Worm (Caenorhabditis elegans) whole organism, young adult: ENCODE measurements around the gene tcer-1.
A peak's percentile ranks its signal among the peaks of the same experiment; 100 is the strongest.

Experiments
- F22D6.2 ChIP-seq: sonication (generic microtip); optimal IDR thresholded peaks from 2 replicates; lab custom pipeline; 2016; ENCODE audit warnings: mild to moderate bottlenecking, missing genetic modification characterization, missing compliant biosample characterization
- F23B12.7 ChIP-seq: sonication (generic microtip); optimal IDR thresholded peaks from 2 replicates; lab custom pipeline; 2017; ENCODE audit warnings: missing genetic modification characterization, mild to moderate bottlenecking, missing compliant biosample characterization, antibody characterized with exemption, moderate library complexity; ENCODE audit not compliant: insufficient read depth
- F33H1.4 ChIP-seq: fragments of 200-800 bp; sonication (Bioruptor generic); IDR thresholded peaks from 2 replicates; pipeline ENCODE4 v1.3.6; 2022; ENCODE audit warnings: missing genetic modification reagents, missing genetic modification characterization, missing compliant biosample characterization
- K12H6.12 ChIP-seq: fragments of 200-800 bp; sonication (Bioruptor generic); optimal IDR thresholded peaks from 2 replicates; lab custom pipeline; 2018; ENCODE audit warnings: mild to moderate bottlenecking, missing genetic modification characterization, missing compliant biosample characterization
- Y95B8A.8 ChIP-seq: fragments of 200-800 bp; sonication (Bioruptor generic); IDR thresholded peaks from 2 replicates; pipeline ENCODE4 v1.3.6; 2022; ENCODE audit warnings: missing genetic modification reagents, missing genetic modification characterization, missing compliant biosample characterization
- atf-7 ChIP-seq: sonication (generic microtip); optimal IDR thresholded peaks from 2 replicates; lab custom pipeline; 2017; ENCODE audit warnings: mild to moderate bottlenecking, missing genetic modification characterization, missing compliant biosample characterization
- athp-1 ChIP-seq: sonication (generic microtip); optimal IDR thresholded peaks from 2 replicates; lab custom pipeline; 2017; ENCODE audit warnings: mild to moderate bottlenecking, missing genetic modification characterization, missing compliant biosample characterization
- attf-3 ChIP-seq: fragments of 200-800 bp; sonication (Bioruptor generic); conservative IDR thresholded peaks from 2 replicates; pipeline ENCODE4 v1.3.6; 2022; ENCODE audit warnings: missing genetic modification reagents, missing genetic modification characterization, missing compliant biosample characterization
- attf-5 ChIP-seq: fragments of 200-800 bp; sonication (Bioruptor generic); optimal IDR thresholded peaks from 2 replicates; lab custom pipeline; 2018; ENCODE audit warnings: mild to moderate bottlenecking, missing genetic modification characterization, missing compliant biosample characterization
- cebp-1 ChIP-seq, 2 experiments: fragments of 200-800 bp in 1 of 2; sonication (Bioruptor generic) in 1 of 2; sonication (generic microtip) in 1 of 2; IDR thresholded peaks in 1 of 2; optimal IDR thresholded peaks in 1 of 2; 2 replicates each; pipeline versions ENCODE4 v1.3.6 to Lab custom; 2017 to 2022; ENCODE audit warnings: missing compliant biosample characterization in 2 of 2, missing genetic modification characterization in 2 of 2, mild to moderate bottlenecking in 1 of 2, missing genetic modification reagents in 1 of 2, moderate library complexity in 1 of 2
- ceh-91 ChIP-seq: fragments of 200-800 bp; sonication (Bioruptor generic); IDR thresholded peaks from 2 replicates; pipeline ENCODE4 v1.3.6; 2022; ENCODE audit warnings: missing genetic modification reagents, missing genetic modification characterization, missing compliant biosample characterization
- dox-1 ChIP-seq: fragments of 200-800 bp; sonication (Bioruptor generic); IDR thresholded peaks from 2 replicates; pipeline ENCODE4 v1.3.6; 2022; ENCODE audit warnings: missing genetic modification reagents, missing genetic modification characterization, missing compliant biosample characterization
- dpl-1 ChIP-seq: fragments of 150-350 bp; optimal IDR thresholded peaks from 2 replicates; lab custom pipeline; 2014; ENCODE audit warnings: missing biosample characterization, missing genetic modification reagents, missing genetic modification characterization
- ekl-4 ChIP-seq: fragments of 200-800 bp; sonication (Bioruptor generic); IDR thresholded peaks from 2 replicates; pipeline ENCODE4 v1.3.6; 2022; ENCODE audit warnings: missing genetic modification reagents, missing genetic modification characterization, missing compliant biosample characterization
- him-1 ChIP-seq: sonication (generic microtip); optimal IDR thresholded peaks from 2 replicates; lab custom pipeline; 2016; ENCODE audit warnings: missing genotype, missing genetic modification reagents, missing genetic modification characterization, missing compliant biosample characterization
- hlh-12 ChIP-seq: sonication (generic microtip); optimal IDR thresholded peaks from 2 replicates; lab custom pipeline; 2016; ENCODE audit warnings: missing genetic modification characterization, missing compliant biosample characterization
- hlh-26 ChIP-seq: fragments of 200-800 bp; sonication (Bioruptor generic); conservative IDR thresholded peaks from 2 replicates; pipeline ENCODE4 v1.3.6; 2022; ENCODE audit warnings: missing genetic modification reagents, missing genetic modification characterization, missing compliant biosample characterization
- hmg-1.2 ChIP-seq: fragments of 200-800 bp; sonication (Bioruptor generic); IDR thresholded peaks from 2 replicates; pipeline ENCODE4 v1.3.6; 2022; ENCODE audit warnings: missing genetic modification reagents, missing genetic modification characterization, missing compliant biosample characterization
- hsf-1 ChIP-seq: fragments of 200-800 bp; sonication (Bioruptor generic); IDR thresholded peaks from 2 replicates; pipeline ENCODE4 v1.3.6; 2022; ENCODE audit warnings: missing genetic modification reagents, missing genetic modification characterization, missing compliant biosample characterization
- let-526 ChIP-seq: fragments of 200-800 bp; sonication (Bioruptor generic); IDR thresholded peaks from 2 replicates; pipeline ENCODE4 v1.3.6; 2022; ENCODE audit warnings: missing genetic modification reagents, missing genetic modification characterization, missing compliant biosample characterization
- let-607 ChIP-seq, 2 experiments: fragments of 200-800 bp in 1 of 2; sonication (Bioruptor generic) in 1 of 2; sonication (generic microtip) in 1 of 2; optimal IDR thresholded peaks; 2 replicates each; lab custom pipeline; 2016 to 2018; ENCODE audit warnings: mild to moderate bottlenecking in 2 of 2, missing compliant biosample characterization in 2 of 2, missing genetic modification characterization in 2 of 2, moderate library complexity in 2 of 2, missing genotype in 1 of 2
- lin-40 ChIP-seq: sonication (generic microtip); optimal IDR thresholded peaks from 2 replicates; lab custom pipeline; 2016; ENCODE audit warnings: missing genetic modification characterization, mild to moderate bottlenecking, missing compliant biosample characterization, missing genotype, missing genetic modification reagents
- lin-54 ChIP-seq: fragments of 200-800 bp; sonication (Bioruptor generic); optimal IDR thresholded peaks from 2 replicates; lab custom pipeline; 2018; ENCODE audit warnings: mild to moderate bottlenecking, missing genetic modification characterization, missing compliant biosample characterization
- madf-6 ChIP-seq: fragments of 200-800 bp; sonication (Bioruptor generic); IDR thresholded peaks from 2 replicates; pipeline ENCODE4 v1.3.6; 2022; ENCODE audit warnings: missing genetic modification reagents, missing genetic modification characterization, missing compliant biosample characterization
- mcd-1 ChIP-seq: fragments of 200-800 bp; sonication (Bioruptor generic); IDR thresholded peaks from 2 replicates; pipeline ENCODE4 v1.3.6; 2022; ENCODE audit warnings: missing genetic modification reagents, missing genetic modification characterization, missing compliant biosample characterization
- mel-28 ChIP-seq: sonication (generic microtip); optimal IDR thresholded peaks from 2 replicates; lab custom pipeline; 2016; ENCODE audit warnings: borderline replicate concordance, mild to moderate bottlenecking, missing genetic modification characterization, missing compliant biosample characterization
- nfya-1 ChIP-seq: sonication (generic microtip); optimal IDR thresholded peaks from 2 replicates; lab custom pipeline; 2017; ENCODE audit warnings: antibody characterized with exemption, missing compliant biosample characterization, missing genetic modification characterization, borderline replicate concordance; ENCODE audit not compliant: insufficient read depth
- nhr-80 ChIP-seq: sonication (generic microtip); optimal IDR thresholded peaks from 2 replicates; lab custom pipeline; 2016; ENCODE audit warnings: missing genetic modification characterization, missing compliant biosample characterization
- rec-8 ChIP-seq, 2 experiments: sonication (generic microtip); optimal IDR thresholded peaks; 2 replicates each; lab custom pipeline; 2016; ENCODE audit warnings: mild to moderate bottlenecking in 2 of 2, missing genetic modification characterization in 2 of 2, missing genetic modification reagents in 2 of 2, missing genotype in 2 of 2, missing biosample characterization in 1 of 2, missing compliant biosample characterization in 1 of 2, moderate library complexity in 1 of 2
- repo-1 ChIP-seq: sonication (generic microtip); optimal IDR thresholded peaks from 2 replicates; lab custom pipeline; 2017; ENCODE audit warnings: mild to moderate bottlenecking, missing genetic modification characterization, missing compliant biosample characterization
- snpc-4 ChIP-seq, 5 experiments: fragments of 150-350 bp in 1 of 5; sonication (generic microtip) in 4 of 5; optimal IDR thresholded peaks; 2 replicates each; lab custom pipeline; 2014 to 2018; ENCODE audit warnings: missing genetic modification characterization in 5 of 5, missing biosample characterization in 3 of 5, antibody characterized with exemption in 2 of 5, mild to moderate bottlenecking in 2 of 5, missing compliant biosample characterization in 2 of 5, missing genotype in 2 of 5, moderate library complexity in 2 of 5, missing genetic modification reagents in 1 of 5
- tbp1 ChIP-seq: fragments of 200-800 bp; sonication (Bioruptor generic); optimal IDR thresholded peaks from 2 replicates; lab custom pipeline; 2018; ENCODE audit warnings: mild to moderate bottlenecking, missing genetic modification characterization, missing compliant biosample characterization
- ztf-18 ChIP-seq: sonication (generic microtip); optimal IDR thresholded peaks from 2 replicates; lab custom pipeline; 2016; ENCODE audit warnings: missing genotype, mild to moderate bottlenecking, missing genetic modification characterization, missing compliant biosample characterization
- ztf-22 ChIP-seq: fragments of 200-800 bp; sonication (Bioruptor generic); optimal IDR thresholded peaks from 2 replicates; lab custom pipeline; 2018; ENCODE audit warnings: mild to moderate bottlenecking, missing genetic modification characterization, moderate library complexity, missing compliant biosample characterization

tcer-1 gene

ce11 chrII:7024897-7025852 is 24.7 kb downstream of the tcer-1 start, which contains the start of gene znf-598 (continued):
- TF ChIP-seq repo-1 (tag; lab: Kevin White, UChicago) = no peak
- TF ChIP-seq, all 124 proteins: peak for 19

- TF ChIP-seq cebp-1 (GFP tag; IDR thresholded peaks at IDR 0.05; lab: Robert Waterston, UW) (no peak), cebp-1 (tag; optimal IDR thresholded peaks at IDR 0.05; lab: Kevin White, UChicago) (peak; percentile 54), snpc-4 (GFP tag; optimal IDR thresholded peaks at IDR 0.05; lab: Kevin White, UChicago) (no peak), snpc-4 (tag; optimal IDR thresholded peaks at IDR 0.05; lab: Kevin White, UChicago) (peak in 2 of 4 experiments; percentile 10 to 46), nhr-80 (tag; lab: Kevin White, UChicago) (peak; percentile 69), let-607 (tag; optimal IDR thresholded peaks at IDR 0.05; lab: Kevin White, UChicago) (peak in 1 of 2 experiments; percentile 23), lin-40 (tag; lab: Kevin White, UChicago) (peak; percentile 41), ztf-18 (tag; lab: Kevin White, UChicago) (peak; percentile 90), mcd-1 (peak; percentile 76), atf-7 (tag; lab: Kevin White, UChicago) (peak; percentile 57), dpl-1 (GFP tag; lab: Kevin White, UChicago) (no peak), dox-1 (0 out of 2 replicates have a peak, but pooled peaks have one; percentile 33), lin-54 (GFP tag; lab: Kevin White, UChicago) (peak; percentile 17), F33H1.4 (GFP tag; lab: Robert Waterston, UW) (peak; percentile 16; the same call in 1 of the 2 replicates), hsf-1 (no peak), hmg-1.2 (GFP tag; lab: Robert Waterston, UW) (peak; percentile 25; the same call in 1 of the 2 replicates), F22D6.2 (tag; lab: Kevin White, UChicago) (no peak), attf-5 (GFP tag; lab: Kevin White, UChicago) (peak; percentile 56), K12H6.12 (tag; lab: Kevin White, UChicago) (no peak), hlh-26 (no peak), attf-3 (peak; percentile 49; the same call in 1 of the 2 replicates)
These were observed 27.4 kb downstream of the tcer-1 start, which contains the start of the genes lst-6 and lst-5 for ce11 chrII:7022370-7023001. Gene lst-6, minus strand, starts transcription at chrII:7022509. Gene lst-5, plus strand, starts transcription at chrII:7022913.

- TF ChIP-seq madf-6 (GFP tag; lab: Robert Waterston, UW) (no peak), F22D6.2 (tag; lab: Kevin White, UChicago) (no peak), ztf-22 (GFP tag; lab: Kevin White, UChicago) (no peak), hlh-12 (tag; lab: Kevin White, UChicago) (no peak), rec-8 (tag; optimal IDR thresholded peaks at IDR 0.05; lab: Kevin White, UChicago) (no peak), hlh-26 (no peak), let-526 (GFP tag; lab: Robert Waterston, UW) (no peak), ekl-4 (no peak), him-1 (tag; lab: Kevin White, UChicago) (no peak), nfya-1 (no peak), F23B12.7 (tag; lab: Kevin White, UChicago) (no peak), K12H6.12 (tag; lab: Kevin White, UChicago) (no peak), mel-28 (no peak), ceh-91 (no peak), snpc-4 (GFP tag; optimal IDR thresholded peaks at IDR 0.05; lab: Kevin White, UChicago) (no peak), snpc-4 (tag; optimal IDR thresholded peaks at IDR 0.05; lab: Kevin White, UChicago) (no peak), hmg-1.2 (GFP tag; lab: Robert Waterston, UW) (no peak), Y95B8A.8 (no peak), tbp1 (GFP tag; lab: Kevin White, UChicago) (no peak), athp-1 (tag; lab: Kevin White, UChicago) (no peak), ztf-18 (tag; lab: Kevin White, UChicago) (no peak)
- TF ChIP-seq, all 124 proteins: peak for 0
These were observed 37.3 kb downstream of the tcer-1 start, which contains the start of gene sqv-7 for ce11 chrII:7012592-7012991. Gene sqv-7, minus strand, starts transcription at chrII:7012692.
